In the genomic region with DNA sequence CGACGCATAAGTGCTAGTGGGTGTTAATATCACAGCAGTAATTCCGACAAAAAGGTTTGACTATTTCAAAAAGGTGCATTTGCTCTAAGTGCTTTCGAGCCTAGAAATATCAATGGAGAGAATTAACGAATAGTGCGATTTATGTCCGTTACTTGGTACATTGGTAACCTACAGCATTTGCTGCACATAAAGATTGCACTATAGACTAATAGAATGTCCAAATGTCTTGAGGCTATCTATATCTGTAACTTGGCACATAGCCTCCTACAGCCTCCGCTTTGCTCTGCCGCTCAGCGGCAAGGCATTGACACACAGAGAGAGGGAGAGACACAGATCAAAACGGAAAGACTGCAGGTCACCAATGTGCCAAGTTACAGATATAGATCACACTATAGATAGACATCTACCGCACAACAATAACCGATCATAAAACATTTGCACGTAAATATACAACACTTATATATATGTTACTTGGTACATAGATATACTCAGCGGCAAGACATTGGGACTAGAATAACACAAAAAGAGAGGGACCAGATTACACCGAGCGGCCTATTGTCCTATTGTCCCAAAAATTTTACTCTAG, we compare ENCODE assay signal across 2 worm cellular contexts.
TF ChIP-seq lines count a peak whose summit lies in the region.

A gene (minus strand): TSS at position 101 of the 586 bp plus-strand sequence.
A gene (plus strand): TSS at position 536 of the 586 bp plus-strand sequence.

TF ChIP-seq in whole organism, L3 larva, 47 proteins besides CTCF, POLR2A, EP300 and RAD21:
- TF ChIP-seq nhr-43 (tag; optimal IDR thresholded peaks at IDR 0.05; lab: Kevin White, UChicago; ENCODE audit: poor library complexity, severe bottlenecking) (no peak), nhr-11 (tag; optimal IDR thresholded peaks at IDR 0.05; lab: Kevin White, UChicago) (peak; percentile 21), skn-1 (tag; optimal IDR thresholded peaks at IDR 0.05; lab: Kevin White, UChicago) (no peak)

TF ChIP-seq in whole organism, mixed stage, embryonic, 35 proteins besides CTCF, POLR2A, EP300 and RAD21:
- TF ChIP-seq lin-13 (tag; optimal IDR thresholded peaks at IDR 0.05; lab: Kevin White, UChicago) = no peak
- no peak for TF ChIP-seq sptf-1 (tag; optimal IDR thresholded peaks at IDR 0.05; lab: Kevin White, UChicago)
- peak; percentile 14 for TF ChIP-seq elt-1 (tag; optimal IDR thresholded peaks at IDR 0.05; lab: Kevin White, UChicago; ENCODE audit: borderline replicate concordance, insufficient read depth)
- no peak for TF ChIP-seq M03D4.4 (tag; optimal IDR thresholded peaks at IDR 0.05; lab: Kevin White, UChicago)
- TF ChIP-seq drap-1 (GFP tag; optimal IDR thresholded peaks at IDR 0.05; lab: Kevin White, UChicago) = no peak
- TF ChIP-seq blmp-1 (tag; optimal IDR thresholded peaks at IDR 0.05; lab: Kevin White, UChicago) = no peak
- no peak for TF ChIP-seq unc-39 (tag; optimal IDR thresholded peaks at IDR 0.05; lab: Kevin White, UChicago)
